Fruit fly (Drosophila melanogaster): Measurements from ENCODE around the gene CG42232.

dm6 chr3R:16431707-16432106, 37.8 kb downstream of the CG42232 start:
- TF ChIP-seq CG6163 (GFP tag; IDR thresholded peaks at IDR 0.05) (no peak), CG6808 (GFP tag; optimal IDR thresholded peaks at IDR 0.05) (no peak), CG34406 (GFP tag; optimal IDR thresholded peaks at IDR 0.05) (no peak), CG1621 (tag; optimal IDR thresholded peaks at IDR 0.05) (no peak)

All from whole organism, prepupa.